Worm (Caenorhabditis elegans) whole organism, late embryonic: ENCODE results near the gene F54C9.14.
A peak's percentile ranks its signal among the peaks of the same experiment; 100 is the strongest.

Source experiments
- C08G9.2 ChIP-seq: sonication (generic microtip); optimal IDR thresholded peaks from 2 replicates; lab custom pipeline; 2016; ENCODE audit warnings: mild to moderate bottlenecking, missing genetic modification characterization, moderate library complexity, missing compliant biosample characterization
- C38D4.7 ChIP-seq: fragments of 200-800 bp; sonication (Bioruptor generic); optimal IDR thresholded peaks from 2 replicates; lab custom pipeline; 2018; ENCODE audit warnings: mild to moderate bottlenecking, missing genetic modification characterization, moderate library complexity, missing compliant biosample characterization
- F13H6.1 ChIP-seq: sonication (generic microtip); optimal IDR thresholded peaks from 2 replicates; lab custom pipeline; 2016; ENCODE audit warnings: missing genetic modification characterization, missing compliant biosample characterization
- K02D7.2 ChIP-seq: sonication (generic microtip); optimal IDR thresholded peaks from 2 replicates; lab custom pipeline; 2017; ENCODE audit warnings: mild to moderate bottlenecking, missing genetic modification characterization, missing compliant biosample characterization
- K09A11.1 ChIP-seq: sonication (generic microtip); optimal IDR thresholded peaks from 2 replicates; lab custom pipeline; 2017; ENCODE audit warnings: antibody characterized with exemption, mild to moderate bottlenecking, missing genetic modification characterization, missing compliant biosample characterization; ENCODE audit not compliant: insufficient read depth
- ahr-1 ChIP-seq: sonication (generic microtip); optimal IDR thresholded peaks from 2 replicates; lab custom pipeline; 2016; ENCODE audit warnings: missing genetic modification characterization, missing compliant biosample characterization
- ama-1 ChIP-seq: fragments of 150-350 bp; optimal IDR thresholded peaks from 2 replicates; lab custom pipeline; 2014
- ceh-18 ChIP-seq: sonication (generic microtip); optimal IDR thresholded peaks from 2 replicates; lab custom pipeline; 2016; ENCODE audit warnings: missing genetic modification characterization, missing compliant biosample characterization
- ceh-31 ChIP-seq: sonication (generic microtip); optimal IDR thresholded peaks from 2 replicates; lab custom pipeline; 2016; ENCODE audit warnings: missing genetic modification characterization, missing compliant biosample characterization
- che-1 ChIP-seq: sonication (generic microtip); optimal IDR thresholded peaks from 2 replicates; lab custom pipeline; 2016; ENCODE audit warnings: mild to moderate bottlenecking, missing genetic modification characterization, missing compliant biosample characterization
- dve-1 ChIP-seq: sonication (generic microtip); optimal IDR thresholded peaks from 2 replicates; lab custom pipeline; 2017; ENCODE audit warnings: antibody characterized with exemption, mild to moderate bottlenecking, missing genetic modification characterization, missing compliant biosample characterization
- elt-2 ChIP-seq: sonication (generic microtip); optimal IDR thresholded peaks from 2 replicates; lab custom pipeline; 2016; ENCODE audit warnings: missing genetic modification reagents, missing genetic modification characterization, missing compliant biosample characterization
- fax-1 ChIP-seq: sonication (generic microtip); optimal IDR thresholded peaks from 2 replicates; lab custom pipeline; 2016; ENCODE audit warnings: missing genotype, missing genetic modification characterization, missing compliant biosample characterization
- fkh-10 ChIP-seq: fragments of 150-350 bp; optimal IDR thresholded peaks from 2 replicates; lab custom pipeline; 2014; ENCODE audit warnings: missing biosample characterization, missing genetic modification reagents, missing genetic modification characterization
- fkh-6 ChIP-seq: sonication (generic microtip); optimal IDR thresholded peaks from 2 replicates; lab custom pipeline; 2016; ENCODE audit warnings: missing genetic modification characterization, missing compliant biosample characterization
- hlh-30 ChIP-seq: sonication (generic microtip); optimal IDR thresholded peaks from 2 replicates; lab custom pipeline; 2017; ENCODE audit warnings: antibody characterized with exemption, missing genetic modification characterization, missing compliant biosample characterization; ENCODE audit not compliant: insufficient read depth
- hlh-6 ChIP-seq: sonication (generic microtip); optimal IDR thresholded peaks from 2 replicates; lab custom pipeline; 2016; ENCODE audit warnings: missing genotype, missing genetic modification characterization, missing compliant biosample characterization
- hlh-8 ChIP-seq: sonication (generic microtip); optimal IDR thresholded peaks from 2 replicates; lab custom pipeline; 2016; ENCODE audit warnings: missing genotype, missing genetic modification characterization, missing compliant biosample characterization
- lin-11 ChIP-seq: fragments of 200-800 bp; sonication (Bioruptor generic); optimal IDR thresholded peaks from 2 replicates; lab custom pipeline; 2018; ENCODE audit warnings: mild to moderate bottlenecking, missing genetic modification characterization, missing compliant biosample characterization
- mec-3 ChIP-seq: sonication (generic microtip); optimal IDR thresholded peaks from 2 replicates; lab custom pipeline; 2016; ENCODE audit warnings: borderline replicate concordance, missing genetic modification characterization, missing compliant biosample characterization
- odd-2 ChIP-seq: sonication (generic microtip); optimal IDR thresholded peaks from 2 replicates; lab custom pipeline; 2017; ENCODE audit warnings: antibody characterized with exemption, mild to moderate bottlenecking, missing genetic modification characterization, missing compliant biosample characterization
- pax-1 ChIP-seq: fragments of 150-350 bp; optimal IDR thresholded peaks from 2 replicates; lab custom pipeline; 2014; ENCODE audit warnings: missing biosample characterization, missing genetic modification characterization
- ref-2 ChIP-seq: sonication (generic microtip); optimal IDR thresholded peaks from 2 replicates; lab custom pipeline; 2016; ENCODE audit warnings: missing genetic modification characterization, missing compliant biosample characterization
- sdc-2 ChIP-seq: sonication (generic microtip); optimal IDR thresholded peaks from 2 replicates; lab custom pipeline; 2016; ENCODE audit warnings: missing genotype, missing genetic modification characterization, missing compliant biosample characterization
- sox-2 ChIP-seq: fragments of 200-800 bp; sonication (Bioruptor generic); IDR thresholded peaks from 2 replicates; pipeline ENCODE4 v1.3.6; 2022; ENCODE audit warnings: missing genetic modification reagents, missing genetic modification characterization, missing compliant biosample characterization
- syd-9 ChIP-seq: sonication (generic microtip); optimal IDR thresholded peaks from 2 replicates; lab custom pipeline; 2016; ENCODE audit warnings: mild to moderate bottlenecking, missing genetic modification characterization, moderate library complexity, missing compliant biosample characterization
- tbx-7 ChIP-seq: sonication (generic microtip); optimal IDR thresholded peaks from 2 replicates; lab custom pipeline; 2016; ENCODE audit warnings: missing genotype, missing genetic modification characterization, missing compliant biosample characterization
- unc-3 ChIP-seq, 2 experiments: fragments of 200-800 bp in 1 of 2; sonication (Bioruptor generic) in 1 of 2; sonication (generic microtip) in 1 of 2; conservative IDR thresholded peaks in 1 of 2; optimal IDR thresholded peaks in 1 of 2; 2 replicates each; pipeline versions ENCODE4 v1.3.6 to Lab custom; 2016 to 2022; ENCODE audit warnings: missing compliant biosample characterization in 2 of 2, missing genetic modification characterization in 2 of 2, missing genetic modification reagents in 1 of 2
- unc-55 ChIP-seq: sonication (generic microtip); optimal IDR thresholded peaks from 2 replicates; lab custom pipeline; 2017; ENCODE audit warnings: missing biosample characterization, missing genetic modification reagents, missing genetic modification characterization
- zip-5 ChIP-seq: sonication (generic microtip); optimal IDR thresholded peaks from 2 replicates; lab custom pipeline; 2016; ENCODE audit warnings: missing genetic modification characterization, missing compliant biosample characterization

The F54C9.14 gene

DNA sequence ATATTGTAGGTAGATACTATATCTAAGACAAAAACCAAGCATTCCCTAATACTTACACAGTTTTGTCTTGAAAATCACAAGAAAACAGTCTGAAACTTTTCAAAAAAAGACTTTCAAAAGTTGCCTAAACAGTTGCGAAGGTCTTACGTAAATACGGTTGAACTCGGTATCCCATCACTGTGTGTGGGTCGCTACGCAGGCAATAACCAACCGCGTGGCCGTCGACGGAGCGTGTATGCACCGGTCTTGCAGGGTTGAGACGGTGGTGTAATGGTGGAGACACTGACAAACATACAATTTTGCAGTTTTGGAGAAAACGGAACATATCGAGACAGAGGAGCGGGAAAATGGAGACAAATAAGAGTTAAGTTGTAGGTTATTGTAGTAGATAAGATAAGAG, 875 bp upstream of the F54C9.14 start, which contains the start of gene iff-2 (continued):
- peak; percentile 65 for TF ChIP-seq C08G9.2 (tag; lab: Kevin White, UChicago)
- TF ChIP-seq ref-2 (tag; lab: Kevin White, UChicago), result peak; percentile 97
- TF ChIP-seq syd-9 (tag; lab: Kevin White, UChicago), result peak; percentile 83
- peak; percentile 78 for TF ChIP-seq sdc-2 (tag; lab: Kevin White, UChicago)
- no peak for TF ChIP-seq zip-5 (tag; lab: Kevin White, UChicago)
- TF ChIP-seq ceh-18 (tag; lab: Kevin White, UChicago), result peak; percentile 99
- TF ChIP-seq unc-55 (GFP tag; lab: Kevin White, UChicago), result peak; percentile 86
- peak; percentile 14 for TF ChIP-seq K02D7.2
- peak; percentile 39; the same call in 1 of the 2 replicates for TF ChIP-seq sox-2 (GFP tag; lab: Robert Waterston, UW)
- TF ChIP-seq F13H6.1, result peak; percentile 66
- TF ChIP-seq elt-2 (tag; lab: Kevin White, UChicago), result peak; percentile 91
- TF ChIP-seq tbx-7 (tag; lab: Kevin White, UChicago), result peak; percentile 48
- peak; percentile 80 for TF ChIP-seq K09A11.1
- no peak for TF ChIP-seq fax-1 (tag; lab: Kevin White, UChicago)
- TF ChIP-seq che-1 (tag; lab: Kevin White, UChicago), result no peak
- TF ChIP-seq fkh-10 (GFP tag; lab: Kevin White, UChicago), result peak; percentile 59
- TF ChIP-seq hlh-8 (tag; lab: Kevin White, UChicago), result peak; percentile 50
- TF ChIP-seq ceh-31 (tag; lab: Kevin White, UChicago), result peak; percentile 95
- peak; percentile 83 for TF ChIP-seq pax-1 (tag; lab: Kevin White, UChicago)
- peak; percentile 41 for TF ChIP-seq odd-2 (tag; lab: Kevin White, UChicago)
- peak; percentile 100 for TF ChIP-seq hlh-30

DNA sequence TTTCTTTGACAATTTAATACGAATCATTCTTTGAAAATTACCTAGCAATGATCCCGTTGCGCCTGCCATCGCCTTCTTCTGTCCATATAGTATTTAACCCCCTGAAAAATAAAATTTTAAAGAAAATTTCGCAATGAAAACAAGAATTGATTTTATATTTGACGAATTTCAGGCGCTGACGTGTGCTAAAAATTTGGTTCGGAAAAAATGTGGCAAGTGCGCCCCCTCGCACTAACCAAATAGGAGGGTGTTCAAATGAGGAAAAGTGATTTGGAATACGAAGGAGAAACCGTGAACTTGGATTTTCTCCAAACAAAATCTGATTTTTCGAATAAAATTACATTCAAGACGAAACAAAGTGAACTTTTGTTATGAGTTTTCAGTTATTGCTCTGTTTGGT, 3.9 kb downstream of the F54C9.14 start, which contains the start of gene stc-1:
Gene stc-1 (minus strand): TSS at position 101 of the 400 bp plus-strand sequence.
- no peak for TF ChIP-seq fkh-6 (tag; lab: Kevin White, UChicago)
- TF ChIP-seq elt-2 (tag; lab: Kevin White, UChicago), result peak; percentile 3

DNA sequence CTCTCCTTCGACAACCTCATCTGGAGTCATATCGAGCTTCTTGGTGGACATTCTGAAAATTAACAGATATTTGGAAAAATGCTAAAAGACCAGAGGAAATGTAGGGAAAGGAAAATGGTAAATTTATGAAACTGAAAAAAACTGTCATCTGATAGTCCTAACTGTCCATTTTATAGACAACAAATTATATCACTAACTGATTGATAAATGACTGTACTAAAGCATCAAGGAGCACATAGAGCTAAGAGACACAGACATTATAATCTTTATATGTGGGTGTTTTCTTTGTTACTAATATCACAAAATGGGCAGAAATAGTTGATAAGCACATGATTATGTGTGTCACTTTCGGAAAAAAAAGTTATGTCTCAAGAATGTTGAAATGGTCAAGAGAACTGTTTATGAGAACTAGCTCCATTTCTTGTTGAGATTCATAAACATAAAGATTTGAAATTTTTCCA, 4.7 kb downstream of the F54C9.14 start, which contains the start of gene F54C9.3:
Gene F54C9.3 (minus strand): TSS at position 51 of the 461 bp plus-strand sequence.
- TF ChIP-seq dve-1 (tag; lab: Kevin White, UChicago), result peak; percentile 1
- TF ChIP-seq ahr-1 (tag; lab: Kevin White, UChicago), result no peak
- TF ChIP-seq ama-1, result no peak
- no peak for TF ChIP-seq unc-3 (GFP tag; conservative IDR thresholded peaks at IDR 0.05; lab: Robert Waterston, UW)
- no peak for TF ChIP-seq unc-3 (tag; optimal IDR thresholded peaks at IDR 0.05; lab: Kevin White, UChicago)
- TF ChIP-seq elt-2 (tag; lab: Kevin White, UChicago), result peak; percentile 74
- no peak for TF ChIP-seq lin-11 (tag; lab: Kevin White, UChicago)
- TF ChIP-seq mec-3 (tag; lab: Kevin White, UChicago), result no peak

DNA sequence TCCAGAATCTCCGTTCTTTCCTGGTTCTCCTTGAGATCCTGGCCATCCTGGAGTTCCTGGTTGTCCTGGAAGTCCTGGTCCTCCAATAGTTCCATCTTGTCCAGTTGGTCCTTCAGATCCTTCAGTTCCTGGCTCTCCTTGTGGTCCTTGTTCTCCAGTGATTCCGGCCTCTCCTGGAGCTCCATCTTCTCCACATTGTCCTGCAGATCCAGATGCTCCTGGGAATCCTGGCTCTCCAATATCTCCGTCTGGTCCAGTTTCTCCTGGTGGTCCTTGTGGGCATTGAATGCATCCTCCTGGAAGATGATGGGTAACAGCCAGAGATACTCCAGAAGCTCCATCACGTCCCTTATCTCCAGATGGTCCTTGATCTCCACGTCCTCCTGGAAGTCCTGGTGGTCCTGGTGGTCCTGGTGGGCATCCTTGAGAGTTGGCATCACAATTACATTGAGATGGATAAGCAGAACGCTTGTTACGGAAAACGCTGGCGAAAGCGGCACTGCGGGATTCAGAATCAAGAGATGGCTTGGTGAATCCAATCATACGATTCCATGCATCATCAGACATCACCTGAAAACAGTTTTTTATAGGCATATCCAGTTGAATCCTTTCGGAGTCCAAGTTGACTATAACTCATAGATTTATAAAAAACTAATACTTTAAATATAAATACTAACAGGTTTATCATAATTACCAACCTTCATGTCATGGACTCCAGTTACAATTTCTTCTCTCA, 6.3 kb downstream of the F54C9.14 start:
- no peak for TF ChIP-seq C38D4.7
- peak; percentile 60 for TF ChIP-seq hlh-6 (tag; lab: Kevin White, UChicago)
